Fruit fly (Drosophila melanogaster) whole organism, adult: ENCODE results near the gene CG14326.

Experiments
- CG1620 ChIP-seq: fragments of 200-800 bp; sonication (Bioruptor generic); optimal IDR thresholded peaks from 2 replicates; lab custom pipeline; 2016; ENCODE audit warnings: missing biosample characterization, missing genetic modification characterization
- CG5204 ChIP-seq: fragments of 200-800 bp; sonication (Bioruptor generic); optimal IDR thresholded peaks from 2 replicates; lab custom pipeline; 2016; ENCODE audit warnings: missing biosample characterization, missing genetic modification characterization
- CG7101 ChIP-seq: fragments of 200-800 bp; sonication (Bioruptor generic); optimal IDR thresholded peaks from 2 replicates; lab custom pipeline; 2018; ENCODE audit warnings: missing biosample characterization, mild to moderate bottlenecking, missing genetic modification characterization, moderate library complexity
- cnc ChIP-seq, 2 experiments: fragments of >200 bp; optimal IDR thresholded peaks; 2 replicates each; lab custom pipeline; 2017

DNA sequence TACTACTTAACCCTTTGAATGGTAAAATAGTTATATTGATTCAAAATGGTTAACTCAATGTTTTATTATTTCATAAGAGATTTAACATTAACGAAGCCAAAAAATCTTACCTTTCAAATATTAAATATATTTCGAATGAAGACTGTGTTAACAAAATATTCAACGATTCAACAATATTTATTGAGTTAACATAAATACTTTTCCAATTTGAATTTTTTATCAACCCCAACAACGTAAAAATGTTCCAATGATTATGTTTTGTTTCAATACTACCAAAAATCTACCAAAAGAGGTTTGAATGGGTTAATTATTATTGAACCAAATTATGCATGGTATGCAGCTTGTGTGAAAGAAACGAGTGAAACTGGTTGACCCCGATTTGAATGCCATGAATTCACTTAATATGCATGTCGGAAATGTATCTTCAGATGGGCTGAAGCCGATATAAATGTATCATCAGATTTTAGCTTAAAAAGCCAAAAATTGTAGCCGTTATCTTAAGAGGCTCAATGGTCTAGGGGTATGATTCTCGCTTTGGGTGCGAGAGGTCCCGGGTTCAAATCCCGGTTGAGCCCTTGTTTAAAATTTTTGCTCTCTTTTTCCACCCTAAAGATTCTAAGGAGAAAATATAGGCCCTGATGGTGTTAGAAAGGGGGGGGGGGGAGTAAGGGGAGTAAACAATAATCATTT lies 12.4 kb downstream of the CG14326 start:
- TF ChIP-seq CG5204 (no peak), CG1620 (GFP tag; lab: Kevin White, UChicago) (no peak), CG7101 (tag; lab: Kevin White, UChicago) (no peak), cnc (optimal IDR thresholded peaks at IDR 0.05; lab: Kevin White, UChicago) (no peak)
